Worm (Caenorhabditis elegans): ENCODE results near the gene arrd-4.

- TF ChIP-seq tbx-7 (tag; optimal IDR thresholded peaks at IDR 0.05): no peak
- TF ChIP-seq unc-86 (tag; optimal IDR thresholded peaks at IDR 0.05): no peak
- TF ChIP-seq zip-5 (tag; optimal IDR thresholded peaks at IDR 0.05): no peak
These were observed 42.7 kb upstream of the arrd-4 start, which contains the start of gene C08H9.15 for ce11 chrII:9880826-9881225.

All from whole organism, late embryonic.